Worm (Caenorhabditis elegans): ENCODE results near the gene elo-8.

The elo-8 gene

ce11 chrIII:11255072-11255471 lies 23.2 kb upstream of the elo-8 start:
- TF ChIP-seq hlh-6 (tag; optimal IDR thresholded peaks at IDR 0.05) (no peak), ttx-3 (tag; optimal IDR thresholded peaks at IDR 0.05) (no peak), unc-42 (tag; optimal IDR thresholded peaks at IDR 0.05) (no peak), dve-1 (tag; optimal IDR thresholded peaks at IDR 0.05) (no peak), zip-5 (tag; optimal IDR thresholded peaks at IDR 0.05) (no peak), nhr-232 (tag; optimal IDR thresholded peaks at IDR 0.05) (no peak), mec-3 (tag; optimal IDR thresholded peaks at IDR 0.05; ENCODE audit: borderline replicate concordance) (no peak), unc-55 (GFP tag; optimal IDR thresholded peaks at IDR 0.05) (no peak), ceh-22 (tag; optimal IDR thresholded peaks at IDR 0.05) (no peak), Y22D7AL.16 (tag; optimal IDR thresholded peaks at IDR 0.05) (no peak), ceh-31 (tag; optimal IDR thresholded peaks at IDR 0.05) (no peak), syd-9 (tag; optimal IDR thresholded peaks at IDR 0.05) (no peak), hlh-30 (tag; optimal IDR thresholded peaks at IDR 0.05; ENCODE audit: insufficient read depth) (no peak), sdc-2 (tag; optimal IDR thresholded peaks at IDR 0.05) (no peak), F13H6.1 (tag; optimal IDR thresholded peaks at IDR 0.05) (no peak), lim-6 (tag; optimal IDR thresholded peaks at IDR 0.05) (no peak), dmd-4 (tag; optimal IDR thresholded peaks at IDR 0.05; ENCODE audit: borderline replicate concordance) (no peak), pag-3 (tag; optimal IDR thresholded peaks at IDR 0.05; ENCODE audit: borderline replicate concordance) (no peak), sox-2 (GFP tag; IDR thresholded peaks at IDR 0.05) (no peak), K09A11.1 (tag; optimal IDR thresholded peaks at IDR 0.05; ENCODE audit: insufficient read depth) (no peak)

ce11 chrIII:11251718-11252441 lies 20.0 kb upstream of the elo-8 start, which contains the start of gene Y47D3A.32:
TSS of gene Y47D3A.32 (plus strand) at chrIII:11252391.
- TF ChIP-seq elt-2 (tag; optimal IDR thresholded peaks at IDR 0.05): peak; percentile 9
- no peak for TF ChIP-seq K02D7.2 (tag; optimal IDR thresholded peaks at IDR 0.05)

DNA sequence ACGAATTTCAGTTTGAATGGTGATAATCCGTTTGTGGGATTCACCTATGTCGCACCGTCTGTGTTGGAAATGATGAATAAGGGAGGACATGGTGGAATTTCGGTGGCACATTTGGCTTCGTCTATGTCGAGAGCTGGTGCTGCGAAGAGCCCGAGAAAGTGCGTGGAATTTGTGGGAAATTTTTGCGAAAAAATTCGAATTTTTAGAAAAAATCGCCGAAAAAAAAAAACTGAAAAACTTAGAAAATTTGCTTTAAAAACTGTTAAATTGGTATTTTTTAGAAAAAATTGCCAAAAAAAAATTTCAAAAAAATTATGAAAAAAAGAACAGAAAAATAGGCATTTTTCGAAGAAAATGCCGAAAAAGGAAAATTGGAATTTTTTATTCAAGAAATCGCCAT lies 17.0 kb upstream of the elo-8 start:
- TF ChIP-seq gmeb-2 (tag; optimal IDR thresholded peaks at IDR 0.05): no peak

DNA sequence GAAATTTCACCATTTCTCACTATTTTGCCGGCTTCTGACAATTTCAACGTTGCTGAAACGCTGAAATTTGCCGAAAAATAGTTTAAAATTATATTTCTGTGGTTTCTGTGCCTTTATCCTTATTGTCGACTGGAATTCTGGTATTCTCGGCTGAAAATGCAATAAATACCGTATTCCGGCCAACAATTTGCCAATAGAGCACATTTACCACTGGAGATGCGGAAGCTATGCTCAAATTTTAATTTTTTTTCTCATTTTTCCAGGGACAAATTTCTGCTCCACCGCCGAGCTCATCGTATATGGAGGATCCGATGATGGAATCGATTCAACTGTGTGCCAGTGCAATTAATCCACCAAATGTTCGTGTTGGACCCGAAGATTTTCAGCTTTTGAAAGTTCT lies 14.7 kb upstream of the elo-8 start:
- TF ChIP-seq ceh-14 (tag; optimal IDR thresholded peaks at IDR 0.05): no peak
- no peak for TF ChIP-seq F13H6.1 (tag; optimal IDR thresholded peaks at IDR 0.05)
- no peak for TF ChIP-seq pha-4 (tag; optimal IDR thresholded peaks at IDR 0.05)
- TF ChIP-seq hlh-13 (GFP tag; optimal IDR thresholded peaks at IDR 0.05): no peak
- no peak for TF ChIP-seq ref-2 (tag; optimal IDR thresholded peaks at IDR 0.05)

DNA sequence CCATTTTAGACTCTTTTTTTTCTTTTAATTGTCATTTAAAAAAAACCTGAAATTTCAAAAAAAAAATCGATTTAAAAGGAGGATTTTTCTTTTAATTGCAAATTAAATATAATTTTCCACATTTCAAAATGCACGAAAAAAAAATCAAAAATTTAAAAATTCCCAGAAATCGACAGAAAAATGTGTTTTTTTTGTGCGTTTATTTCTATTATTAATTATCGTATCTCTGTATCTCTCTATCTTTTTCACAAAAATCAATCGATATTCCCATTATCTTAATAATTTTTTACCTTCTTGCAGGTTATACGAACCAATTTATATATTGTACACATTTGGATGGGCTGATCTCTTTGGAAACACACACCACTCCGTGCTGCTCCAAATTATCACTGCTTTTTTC lies 13.0 kb upstream of the elo-8 start, which contains the start of gene rsks-1:
rsks-1 (plus strand) TSS at position 301 of the 400 bp plus-strand sequence.
- TF ChIP-seq ref-2 (tag; optimal IDR thresholded peaks at IDR 0.05): no peak
- TF ChIP-seq K02D7.2 (tag; optimal IDR thresholded peaks at IDR 0.05): no peak
- no peak for TF ChIP-seq ceh-2 (tag; optimal IDR thresholded peaks at IDR 0.05)
- TF ChIP-seq pha-4 (tag; optimal IDR thresholded peaks at IDR 0.05): no peak
- no peak for TF ChIP-seq sdc-2 (tag; optimal IDR thresholded peaks at IDR 0.05)
- no peak for TF ChIP-seq elt-4 (tag; optimal IDR thresholded peaks at IDR 0.05)
- TF ChIP-seq lim-6 (tag; optimal IDR thresholded peaks at IDR 0.05): no peak
- TF ChIP-seq lin-11 (tag; optimal IDR thresholded peaks at IDR 0.05): no peak
- TF ChIP-seq fkh-6 (tag; optimal IDR thresholded peaks at IDR 0.05): no peak
- TF ChIP-seq madf-2 (tag; optimal IDR thresholded peaks at IDR 0.05): no peak
- no peak for TF ChIP-seq dmd-4 (tag; optimal IDR thresholded peaks at IDR 0.05; ENCODE audit: borderline replicate concordance)
- TF ChIP-seq pag-3 (tag; optimal IDR thresholded peaks at IDR 0.05; ENCODE audit: borderline replicate concordance): no peak
- no peak for TF ChIP-seq ceh-18 (tag; optimal IDR thresholded peaks at IDR 0.05)
